Fruit fly (Drosophila melanogaster) whole organism, embryonic: ENCODE results near the gene ppk7.

Experiments used
- CG7928 ChIP-seq: fragments of 200-800 bp; sonication (Bioruptor generic); optimal IDR thresholded peaks from 2 replicates; lab custom pipeline; 2017; ENCODE audit warnings: missing biosample characterization, mild to moderate bottlenecking, missing genetic modification characterization
- slou ChIP-seq: fragments of 200-800 bp; sonication (Bioruptor generic); optimal IDR thresholded peaks from 3 replicates; lab custom pipeline; 2016; ENCODE audit warnings: missing biosample characterization, missing genetic modification characterization

DNA sequence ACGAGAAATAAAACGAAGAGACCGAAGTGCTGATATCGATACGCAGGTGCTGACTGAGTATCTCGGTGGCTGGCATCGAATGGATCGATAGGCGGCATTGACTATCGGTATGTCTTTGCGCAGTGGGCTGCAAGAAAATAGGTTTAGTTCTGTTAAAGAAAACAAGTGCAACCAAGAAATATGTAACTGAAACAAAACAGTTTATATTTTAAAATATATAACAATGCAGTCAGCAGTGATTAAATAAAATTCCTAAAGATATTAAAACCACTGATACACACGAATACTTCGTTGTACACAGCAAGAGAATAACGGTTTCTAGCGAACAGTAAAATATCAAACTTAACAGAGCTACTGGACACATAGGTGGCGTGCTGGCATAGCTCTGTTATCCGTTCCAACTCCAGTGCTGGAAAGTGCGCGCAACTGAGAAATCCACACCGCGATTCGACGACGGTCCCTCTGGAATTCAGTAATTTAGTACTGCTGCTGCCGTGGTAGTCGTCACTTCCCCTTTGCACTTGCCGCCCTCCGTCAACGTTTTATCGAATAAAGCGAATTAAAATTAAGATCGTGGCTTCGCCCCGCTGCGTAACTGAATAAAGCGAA lies 15.7 kb downstream of the ppk7 start, which contains the start of the genes Pez and Cpr:
- TF ChIP-seq CG7928 (peak; percentile 38), slou (GFP tag; lab: Kevin White, UChicago) (no peak)
